Worm (Caenorhabditis elegans): Measurements from ENCODE around the gene F29A7.4.

ce11 chrII:2800550-2801233 is 50.9 kb downstream of the F29A7.4 start, which contains the start of gene nhr-119:
- TF ChIP-seq dao-5 (tag; optimal IDR thresholded peaks at IDR 0.05) (no peak), him-1 (tag; optimal IDR thresholded peaks at IDR 0.05) (no peak), W03F9.2 (tag; optimal IDR thresholded peaks at IDR 0.05) (peak; percentile 38)

All from whole organism, L4/young adult.